Worm (Caenorhabditis elegans): ENCODE data around the gene eyg-1.

- TF ChIP-seq pqm-1 (tag; optimal IDR thresholded peaks at IDR 0.05) (peak; percentile 46), unc-62 (GFP tag; optimal IDR thresholded peaks at IDR 0.05 in 1 of 2) (peak in 1 of 2 experiments; percentile 91), unc-62 (tag; optimal IDR thresholded peaks at IDR 0.05) (no peak), gei-8 (GFP tag; optimal IDR thresholded peaks at IDR 0.05) (no peak), lin-38 (GFP tag; IDR thresholded peaks at IDR 0.05) (no peak), F49E8.2 (tag; optimal IDR thresholded peaks at IDR 0.05; ENCODE audit: borderline replicate concordance) (no peak), lin-1 (GFP tag; IDR thresholded peaks at IDR 0.05) (no peak), nhr-77 (tag; optimal IDR thresholded peaks at IDR 0.05) (peak; percentile 15), ceh-32 (tag; optimal IDR thresholded peaks at IDR 0.05; ENCODE audit: poor library complexity) (no peak), F44E2.7 (GFP tag; IDR thresholded peaks at IDR 0.05) (no peak), unc-39 (tag; optimal IDR thresholded peaks at IDR 0.05) (no peak), zag-1 (tag; optimal IDR thresholded peaks at IDR 0.05) (no peak), Y105C5A.15 (GFP tag; IDR thresholded peaks at IDR 0.05) (no peak)
These were observed 40.2 kb downstream of the eyg-1 start, which contains the start of gene cyp-13A2 for ce11 chrII:9787395-9788152.

Measured in whole organism, L4 larva.